Fruit fly (Drosophila melanogaster): Measurements from ENCODE around the gene CG43248.

CG43248 gene

dm6 chr3L:15563851-15564106 is 32.5 kb upstream of the CG43248 start:
- TF ChIP-seq CG10631 (GFP tag; optimal IDR thresholded peaks at IDR 0.05) = no peak
- TF ChIP-seq Hr38 (GFP tag; optimal IDR thresholded peaks at IDR 0.05) = no peak
- no peak for TF ChIP-seq cyc (GFP tag; optimal IDR thresholded peaks at IDR 0.05)
- no peak for TF ChIP-seq fd85E (GFP tag; optimal IDR thresholded peaks at IDR 0.05)
- TF ChIP-seq CG7368 (GFP tag; optimal IDR thresholded peaks at IDR 0.05) = no peak
- TF ChIP-seq Hr39 (GFP tag; optimal IDR thresholded peaks at IDR 0.05) = no peak
- TF ChIP-seq CG6808 (GFP tag; optimal IDR thresholded peaks at IDR 0.05) = no peak
- no peak for TF ChIP-seq Sox15 (GFP tag; optimal IDR thresholded peaks at IDR 0.05)
- no peak for TF ChIP-seq spab (GFP tag; optimal IDR thresholded peaks at IDR 0.05)
- TF ChIP-seq Sox14 (GFP tag; optimal IDR thresholded peaks at IDR 0.05) = no peak
- no peak for TF ChIP-seq Lpt (GFP tag; optimal IDR thresholded peaks at IDR 0.05)
- TF ChIP-seq Eip93F (GFP tag; optimal IDR thresholded peaks at IDR 0.05) = no peak
- no peak for TF ChIP-seq CG6792 (GFP tag; optimal IDR thresholded peaks at IDR 0.05)

DNA sequence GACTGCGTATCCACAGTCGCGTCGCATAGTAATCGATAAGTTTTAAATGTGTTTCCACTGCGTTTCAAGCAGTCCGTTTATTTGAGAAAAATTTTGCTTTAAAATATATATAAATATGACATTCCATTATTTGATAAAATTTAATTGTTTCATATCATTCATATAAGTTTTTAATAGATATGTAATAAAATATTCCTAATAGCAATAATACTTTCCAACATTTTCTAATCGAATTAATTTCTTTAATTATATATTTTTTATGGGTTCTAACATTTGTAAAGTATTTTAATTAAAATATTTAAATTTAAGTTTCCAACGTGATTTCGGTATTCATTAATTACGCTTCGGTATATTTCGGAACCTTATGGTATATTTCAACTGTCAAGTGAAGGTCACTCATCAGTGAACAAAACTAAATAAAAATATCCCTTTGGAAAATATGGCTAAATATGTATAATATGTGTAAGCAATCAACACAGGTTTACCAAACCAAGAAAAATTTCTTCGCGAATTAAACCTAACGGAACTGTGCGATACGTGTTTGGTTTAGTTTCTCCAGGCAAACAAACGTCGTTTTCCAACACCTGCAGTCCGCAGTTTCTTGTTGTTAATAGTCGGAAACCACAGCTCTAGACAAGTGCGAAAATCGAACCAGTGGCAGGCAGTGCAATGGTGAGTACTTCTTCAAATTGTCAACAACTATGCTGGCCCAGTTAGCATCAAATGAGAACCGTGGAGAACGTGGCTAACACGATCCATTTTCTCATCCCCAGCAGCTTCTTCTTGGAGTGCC is 32.0 kb upstream of the CG43248 start, which contains the start of the genes CG7739 and SCCRO:
Gene CG7739 (minus strand): TSS at position 8 of the 793 bp plus-strand sequence.
Gene SCCRO (plus strand): TSS at position 370 of the 793 bp plus-strand sequence.
- TF ChIP-seq CG11294 (GFP tag; IDR thresholded peaks at IDR 0.05) (0 out of 2 replicates have a peak, but pooled peaks have one; percentile 37), svp (GFP tag) (peak; percentile 71), CG31627 (GFP tag; optimal IDR thresholded peaks at IDR 0.05) (peak; percentile 38), CG15336 (GFP tag; IDR thresholded peaks at IDR 0.05) (peak; percentile 51; the same call in 1 of the 2 replicates), net (GFP tag; optimal IDR thresholded peaks at IDR 0.05) (peak; percentile 20), acj6 (GFP tag; optimal IDR thresholded peaks at IDR 0.05) (peak; percentile 33), fkh (GFP tag; optimal IDR thresholded peaks at IDR 0.05) (peak; percentile 42), Ets21C (GFP tag; optimal IDR thresholded peaks at IDR 0.05) (no peak), Gug (GFP tag; IDR thresholded peaks at IDR 0.05) (peak; percentile 63), Hr39 (GFP tag; optimal IDR thresholded peaks at IDR 0.05) (peak; percentile 11), Eip78C (GFP tag) (peak; percentile 65), eg (GFP tag; IDR thresholded peaks at IDR 0.05) (peak; percentile 86), CG6163 (GFP tag; IDR thresholded peaks at IDR 0.05) (peak; percentile 51; the same call in 2 of the 3 replicates), esn (GFP tag; optimal IDR thresholded peaks at IDR 0.05) (peak; percentile 53), Hr38 (GFP tag; optimal IDR thresholded peaks at IDR 0.05) (no peak), topi (GFP tag; optimal IDR thresholded peaks at IDR 0.05) (peak; percentile 15), Lpt (GFP tag; optimal IDR thresholded peaks at IDR 0.05) (no peak), CG11762 (GFP tag; optimal IDR thresholded peaks at IDR 0.05; ENCODE audit: insufficient read depth) (no peak), Hr4 (GFP tag; optimal IDR thresholded peaks at IDR 0.05) (peak; percentile 30), spab (GFP tag; optimal IDR thresholded peaks at IDR 0.05) (no peak), achi (GFP tag; optimal IDR thresholded peaks at IDR 0.05) (no peak), CG10669 (GFP tag; optimal IDR thresholded peaks at IDR 0.05) (peak; percentile 21), CG3032 (tag; optimal IDR thresholded peaks at IDR 0.05) (peak; percentile 59), ss (GFP tag; optimal IDR thresholded peaks at IDR 0.05) (no peak), Sox14 (GFP tag; optimal IDR thresholded peaks at IDR 0.05) (peak; percentile 25), Eip75B (GFP tag; optimal IDR thresholded peaks at IDR 0.05) (peak; percentile 2), CG3919 (GFP tag; optimal IDR thresholded peaks at IDR 0.05) (peak; percentile 50), CG6792 (GFP tag; optimal IDR thresholded peaks at IDR 0.05) (no peak), CG8632 (GFP tag; optimal IDR thresholded peaks at IDR 0.05) (peak; percentile 31), CG1621 (tag; optimal IDR thresholded peaks at IDR 0.05) (no peak), CG7368 (GFP tag; optimal IDR thresholded peaks at IDR 0.05) (no peak), OdsH (GFP tag; optimal IDR thresholded peaks at IDR 0.05) (no peak), cyc (GFP tag; optimal IDR thresholded peaks at IDR 0.05) (peak; percentile 23), Sox102F (GFP tag; optimal IDR thresholded peaks at IDR 0.05) (peak; percentile 36), CG16779 (tag; optimal IDR thresholded peaks at IDR 0.05) (no peak), dsx (GFP tag; optimal IDR thresholded peaks at IDR 0.05; ENCODE audit: poor library complexity, severe bottlenecking) (no peak), CG34406 (GFP tag; optimal IDR thresholded peaks at IDR 0.05) (peak; percentile 32), CG10631 (GFP tag; optimal IDR thresholded peaks at IDR 0.05) (peak; percentile 43), CG8119 (GFP tag; IDR thresholded peaks at IDR 0.05) (peak; percentile 57; the same call in 2 of the 3 replicates), Blimp-1 (GFP tag; optimal IDR thresholded peaks at IDR 0.05) (no peak), Eip93F (GFP tag; optimal IDR thresholded peaks at IDR 0.05) (peak; percentile 64), fd59A (GFP tag; optimal IDR thresholded peaks at IDR 0.05) (no peak), lz (GFP tag; optimal IDR thresholded peaks at IDR 0.05) (peak; percentile 17), vri (GFP tag; optimal IDR thresholded peaks at IDR 0.05) (peak; percentile 44)

All from whole organism, prepupa.